Fruit fly (Drosophila melanogaster) Kc167 (cell line): ENCODE data around the gene ft.

Experiments
- Myc ChIP-seq: fragments of >200 bp; optimal IDR thresholded peaks from 2 replicates; lab custom pipeline; 2017; ENCODE audit warnings: missing external identifiers
- Sin3A ChIP-seq: fragments of >200 bp; optimal IDR thresholded peaks from 2 replicates; lab custom pipeline; 2018; ENCODE audit warnings: missing external identifiers
- h ChIP-seq: fragments of >200 bp; optimal IDR thresholded peaks from 3 replicates; lab custom pipeline; 2018; ENCODE audit warnings: missing external identifiers
- insv ChIP-seq: fragments of >200 bp; optimal IDR thresholded peaks from 3 replicates; lab custom pipeline; 2018; ENCODE audit warnings: missing external identifiers
- psq ChIP-seq: fragments of >200 bp; optimal IDR thresholded peaks from 2 replicates; lab custom pipeline; 2017; ENCODE audit warnings: missing external identifiers
- ttk ChIP-seq: sonication (Bioruptor generic); optimal IDR thresholded peaks from 2 replicates; lab custom pipeline; 2017; ENCODE audit warnings: missing external identifiers

The ft gene

DNA sequence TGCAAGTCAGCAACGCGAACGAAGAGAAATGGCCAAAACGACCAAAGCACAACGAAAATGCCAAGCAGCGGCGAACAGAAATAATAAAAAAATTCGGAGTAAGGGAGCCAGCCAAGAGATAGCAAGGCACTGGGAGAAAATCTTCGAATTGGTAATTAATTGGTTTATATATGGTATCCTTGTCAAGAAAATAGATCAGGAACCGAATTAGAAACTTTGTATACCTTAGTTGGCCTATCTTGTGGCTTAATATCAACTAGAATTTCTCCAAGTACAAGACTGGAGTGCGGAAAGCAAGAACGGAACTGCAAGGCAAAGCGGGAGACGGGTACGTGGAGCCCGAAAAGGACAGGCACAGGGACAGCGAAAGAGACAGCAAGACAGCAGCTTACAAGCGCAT, 41.6 kb downstream of the ft start:
- TF ChIP-seq ttk (lab: Kevin White, UChicago) (no peak), Sin3A (lab: Kevin White, UChicago) (no peak), psq (lab: Kevin White, UChicago) (no peak), h (lab: Kevin White, UChicago) (no peak), insv (lab: Kevin White, UChicago) (no peak), Myc (lab: Kevin White, UChicago) (no peak)

DNA sequence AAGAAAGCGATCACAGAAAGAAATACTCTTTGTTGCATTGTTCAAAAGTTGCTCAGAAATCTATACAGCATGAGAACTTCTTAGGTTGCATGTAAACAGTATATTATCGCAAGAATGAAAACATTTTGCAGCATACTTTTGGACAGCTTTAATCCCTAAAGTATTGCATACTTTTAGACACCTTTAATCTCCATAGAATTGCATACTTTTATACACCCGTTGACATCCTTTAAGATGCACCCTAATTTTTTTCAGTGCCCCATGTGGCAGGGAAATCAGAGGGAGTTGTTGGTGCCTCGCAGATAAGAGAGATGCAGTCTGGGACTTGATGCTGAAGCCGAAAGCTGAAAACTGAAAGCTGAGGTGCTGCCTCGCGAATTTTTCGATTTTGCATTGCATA, 42.2 kb downstream of the ft start:
- TF ChIP-seq ttk (lab: Kevin White, UChicago): no peak
- TF ChIP-seq psq (lab: Kevin White, UChicago): no peak
- TF ChIP-seq insv (lab: Kevin White, UChicago): no peak
- TF ChIP-seq h (lab: Kevin White, UChicago): no peak
- TF ChIP-seq Sin3A (lab: Kevin White, UChicago): no peak
- TF ChIP-seq Myc (lab: Kevin White, UChicago): no peak

DNA sequence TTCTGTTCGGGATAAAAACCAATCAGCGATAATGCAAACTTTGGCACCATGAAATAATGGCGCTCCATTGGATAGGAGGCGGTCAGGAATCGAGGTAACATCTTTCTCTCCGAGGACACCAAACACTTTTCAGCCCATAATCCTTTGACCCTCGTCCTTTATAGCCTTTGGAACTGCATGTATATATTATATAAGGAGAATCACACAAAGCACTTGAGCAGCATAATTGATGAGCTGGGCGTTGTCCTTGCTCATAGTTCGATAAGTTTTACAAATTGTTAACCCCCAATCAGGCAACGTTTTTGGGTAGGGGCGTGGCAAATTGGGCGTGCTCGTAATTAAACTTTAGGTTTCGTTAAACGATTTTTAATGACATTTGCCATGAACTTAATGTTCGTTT, 55.6 kb downstream of the ft start, which contains the start of gene Or24a:
TSS of gene Or24a (minus strand) at position 101 of the 400 bp plus-strand sequence.
- no peak for TF ChIP-seq h (lab: Kevin White, UChicago)
- no peak for TF ChIP-seq Sin3A (lab: Kevin White, UChicago)
- TF ChIP-seq Myc (lab: Kevin White, UChicago): no peak
- no peak for TF ChIP-seq ttk (lab: Kevin White, UChicago)
- no peak for TF ChIP-seq insv (lab: Kevin White, UChicago)
- no peak for TF ChIP-seq psq (lab: Kevin White, UChicago)

- no peak for TF ChIP-seq insv (lab: Kevin White, UChicago)
- TF ChIP-seq Sin3A (lab: Kevin White, UChicago): no peak
- no peak for TF ChIP-seq Myc (lab: Kevin White, UChicago)
- no peak for TF ChIP-seq ttk (lab: Kevin White, UChicago)
- no peak for TF ChIP-seq h (lab: Kevin White, UChicago)
- TF ChIP-seq psq (lab: Kevin White, UChicago): no peak
These were observed 72.6 kb downstream of the ft start, which contains the start of gene CG2955 for dm6 chr2L:4148979-4149378. Gene CG2955, plus strand, starts transcription at chr2L:4149279.
